1 fruit fly cellular context compared by ENCODE assay signal in genomic region chr2L:14230538-14230937, dm6.
TF ChIP-seq lines count a peak whose summit lies in the region.

No protein-coding gene starts in this region.

TF ChIP-seq in whole organism, embryonic, 481 proteins besides CTCF, POLR2A, EP300 and RAD21 (continued from another document and continues in another):
- TF ChIP-seq CG2199 (GFP tag; IDR thresholded peaks at IDR 0.05; lab: Robert Waterston, UW) (no peak), CG12219 (GFP tag; optimal IDR thresholded peaks at IDR 0.05; lab: Kevin White, UChicago) (no peak), emc (GFP tag; optimal IDR thresholded peaks at IDR 0.05; lab: Kevin White, UChicago) (no peak), CG43689 (GFP tag; IDR thresholded peaks at IDR 0.05; lab: Robert Waterston, UW) (no peak), Fer3 (tag; optimal IDR thresholded peaks at IDR 0.05; lab: Kevin White, UChicago) (no peak), gcm2 (GFP tag; optimal IDR thresholded peaks at IDR 0.05; lab: Kevin White, UChicago) (no peak), CG31441 (GFP tag; IDR thresholded peaks at IDR 0.05; lab: Robert Waterston, UW) (no peak), toy (GFP tag; IDR thresholded peaks at IDR 0.05; lab: Robert Waterston, UW) (no peak), Nf-YA (GFP tag; IDR thresholded peaks at IDR 0.05; lab: Robert Waterston, UW) (no peak), CG33213 (GFP tag; optimal IDR thresholded peaks at IDR 0.05; lab: Kevin White, UChicago) (no peak), org-1 (GFP tag; optimal IDR thresholded peaks at IDR 0.05; lab: Kevin White, UChicago) (no peak), slp2 (GFP tag; optimal IDR thresholded peaks at IDR 0.05; lab: Kevin White, UChicago) (no peak), Asciz (GFP tag; optimal IDR thresholded peaks at IDR 0.05; lab: Kevin White, UChicago) (no peak), CG6854 (GFP tag; optimal IDR thresholded peaks at IDR 0.05; lab: Kevin White, UChicago) (no peak), ken (GFP tag; IDR thresholded peaks at IDR 0.05; lab: Robert Waterston, UW) (no peak), sens-2 (GFP tag; IDR thresholded peaks at IDR 0.05; lab: Robert Waterston, UW) (peak; percentile 35; the same call in 1 of the 2 replicates), Atf3 (GFP tag; optimal IDR thresholded peaks at IDR 0.05; lab: Kevin White, UChicago) (no peak), sug (tag; optimal IDR thresholded peaks at IDR 0.05; lab: Kevin White, UChicago) (peak; percentile 45), ATbp (GFP tag; optimal IDR thresholded peaks at IDR 0.05; lab: Kevin White, UChicago) (no peak), Awh (GFP tag; IDR thresholded peaks at IDR 0.05; lab: Robert Waterston, UW) (no peak), al (GFP tag; IDR thresholded peaks at IDR 0.05; lab: Robert Waterston, UW) (no peak), cas (GFP tag; IDR thresholded peaks at IDR 0.05; lab: Robert Waterston, UW) (no peak), Sin3A (optimal IDR thresholded peaks at IDR 0.05; lab: Kevin White, UChicago) (no peak), CG12104 (GFP tag; optimal IDR thresholded peaks at IDR 0.05; lab: Kevin White, UChicago) (no peak), CG4360 (GFP tag; IDR thresholded peaks at IDR 0.05; lab: Robert Waterston, UW) (no peak), ase (GFP tag; IDR thresholded peaks at IDR 0.05; lab: Robert Waterston, UW) (no peak), CG6272 (GFP tag; IDR thresholded peaks at IDR 0.05; lab: Robert Waterston, UW) (no peak), Oli (tag; optimal IDR thresholded peaks at IDR 0.05; lab: Kevin White, UChicago) (no peak), CG18011 (GFP tag; optimal IDR thresholded peaks at IDR 0.05; lab: Kevin White, UChicago) (no peak), Trl (optimal IDR thresholded peaks at IDR 0.05; lab: Kevin White, UChicago) (no peak), Trl (GFP tag; optimal IDR thresholded peaks at IDR 0.05; lab: Kevin White, UChicago) (no peak), BtbVII (GFP tag; optimal IDR thresholded peaks at IDR 0.05; lab: Kevin White, UChicago) (peak; percentile 68), Dek (tag; optimal IDR thresholded peaks at IDR 0.05; lab: Kevin White, UChicago) (no peak), CG9609 (GFP tag; optimal IDR thresholded peaks at IDR 0.05; lab: Kevin White, UChicago) (no peak), sd (tag; optimal IDR thresholded peaks at IDR 0.05; lab: Kevin White, UChicago) (peak; percentile 79), CG17829 (tag; optimal IDR thresholded peaks at IDR 0.05; lab: Kevin White, UChicago) (no peak), CG13775 (GFP tag; optimal IDR thresholded peaks at IDR 0.05; lab: Kevin White, UChicago) (no peak), usp (GFP tag; optimal IDR thresholded peaks at IDR 0.05; lab: Kevin White, UChicago) (no peak), CG32532 (GFP tag; IDR thresholded peaks at IDR 0.05; lab: Robert Waterston, UW) (no peak), Ssrp (tag; optimal IDR thresholded peaks at IDR 0.05; lab: Kevin White, UChicago) (no peak), Aef1 (GFP tag; IDR thresholded peaks at IDR 0.05; lab: Robert Waterston, UW) (no peak), Hr78 (GFP tag; optimal IDR thresholded peaks at IDR 0.05; lab: Kevin White, UChicago) (no peak), Hmr (GFP tag; optimal IDR thresholded peaks at IDR 0.05; lab: Kevin White, UChicago) (peak; percentile 26), crc (GFP tag; optimal IDR thresholded peaks at IDR 0.05; lab: Kevin White, UChicago) (no peak), repo (GFP tag; optimal IDR thresholded peaks at IDR 0.05; lab: Kevin White, UChicago) (no peak), gsb-n (tag; optimal IDR thresholded peaks at IDR 0.05; lab: Kevin White, UChicago) (peak; percentile 23), tgo (GFP tag; IDR thresholded peaks at IDR 0.05; lab: Robert Waterston, UW) (no peak), nerfin-1 (tag; optimal IDR thresholded peaks at IDR 0.05; lab: Kevin White, UChicago) (no peak), CG34376 (GFP tag; optimal IDR thresholded peaks at IDR 0.05; lab: Kevin White, UChicago) (peak; percentile 41), pfk (GFP tag; optimal IDR thresholded peaks at IDR 0.05; lab: Kevin White, UChicago) (no peak), Hand (GFP tag; optimal IDR thresholded peaks at IDR 0.05; lab: Kevin White, UChicago) (no peak), gcm (GFP tag; optimal IDR thresholded peaks at IDR 0.05; lab: Kevin White, UChicago) (no peak), CG11398 (GFP tag; optimal IDR thresholded peaks at IDR 0.05; lab: Kevin White, UChicago) (no peak), Kr (GFP tag; optimal IDR thresholded peaks at IDR 0.05; lab: Kevin White, UChicago) (peak; percentile 52), onecut (GFP tag; IDR thresholded peaks at IDR 0.05; lab: Robert Waterston, UW) (no peak), CG6689 (GFP tag; IDR thresholded peaks at IDR 0.05; lab: Robert Waterston, UW) (no peak), CG5245 (GFP tag; optimal IDR thresholded peaks at IDR 0.05; lab: Kevin White, UChicago) (no peak), ssp (GFP tag; IDR thresholded peaks at IDR 0.05; lab: Robert Waterston, UW) (no peak), pita (GFP tag; optimal IDR thresholded peaks at IDR 0.05; lab: Kevin White, UChicago) (no peak), CG17568 (GFP tag; optimal IDR thresholded peaks at IDR 0.05; lab: Kevin White, UChicago) (no peak), Sry-δ (GFP tag; optimal IDR thresholded peaks at IDR 0.05; lab: Kevin White, UChicago) (no peak), CG18262 (tag; optimal IDR thresholded peaks at IDR 0.05; lab: Kevin White, UChicago) (peak; percentile 7), Ets97D (GFP tag; optimal IDR thresholded peaks at IDR 0.05; lab: Kevin White, UChicago) (no peak), Spps (tag; optimal IDR thresholded peaks at IDR 0.05; lab: Kevin White, UChicago) (no peak), CG3065 (GFP tag; optimal IDR thresholded peaks at IDR 0.05; lab: Kevin White, UChicago) (no peak), CG11456 (GFP tag; IDR thresholded peaks at IDR 0.05; lab: Robert Waterston, UW) (no peak), cg (GFP tag; optimal IDR thresholded peaks at IDR 0.05; lab: Kevin White, UChicago) (no peak), maf-S (GFP tag; optimal IDR thresholded peaks at IDR 0.05; lab: Kevin White, UChicago) (no peak), esg (GFP tag; conservative IDR thresholded peaks at IDR 0.05; lab: Robert Waterston, UW) (no peak), CG6654 (GFP tag; optimal IDR thresholded peaks at IDR 0.05; lab: Kevin White, UChicago) (no peak), knrl (GFP tag; IDR thresholded peaks at IDR 0.05; lab: Robert Waterston, UW; ENCODE audit: partially characterized antibody) (no peak), D19B (GFP tag; optimal IDR thresholded peaks at IDR 0.05; lab: Kevin White, UChicago) (no peak), gro (GFP tag; optimal IDR thresholded peaks at IDR 0.05; lab: Kevin White, UChicago) (no peak), dm (GFP tag; optimal IDR thresholded peaks at IDR 0.05; lab: Kevin White, UChicago) (no peak), cad (GFP tag; optimal IDR thresholded peaks at IDR 0.05; lab: Kevin White, UChicago) (no peak), CG10209 (GFP tag; optimal IDR thresholded peaks at IDR 0.05; lab: Kevin White, UChicago) (no peak), Max (GFP tag; optimal IDR thresholded peaks at IDR 0.05; lab: Kevin White, UChicago) (no peak), CG15696 (tag; optimal IDR thresholded peaks at IDR 0.05; lab: Kevin White, UChicago) (peak; percentile 16), nau (GFP tag; optimal IDR thresholded peaks at IDR 0.05; lab: Kevin White, UChicago) (no peak), zf30C (GFP tag; optimal IDR thresholded peaks at IDR 0.05; lab: Kevin White, UChicago) (no peak), lola (GFP tag; optimal IDR thresholded peaks at IDR 0.05; lab: Kevin White, UChicago) (no peak), CG13287 (GFP tag; IDR thresholded peaks at IDR 0.05; lab: Robert Waterston, UW; ENCODE audit: partially characterized antibody) (no peak), CG7786 (GFP tag; optimal IDR thresholded peaks at IDR 0.05; lab: Kevin White, UChicago) (no peak), zen (tag; optimal IDR thresholded peaks at IDR 0.05; lab: Kevin White, UChicago) (no peak), D19A (tag; optimal IDR thresholded peaks at IDR 0.05; lab: Kevin White, UChicago) (peak; percentile 9), vvl (GFP tag; IDR thresholded peaks at IDR 0.05; lab: Robert Waterston, UW) (no peak), da (GFP tag; optimal IDR thresholded peaks at IDR 0.05; lab: Kevin White, UChicago) (no peak), mam (GFP tag; optimal IDR thresholded peaks at IDR 0.05; lab: Kevin White, UChicago) (no peak), Antp (GFP tag; optimal IDR thresholded peaks at IDR 0.05; lab: Kevin White, UChicago) (no peak), CG9876 (GFP tag; optimal IDR thresholded peaks at IDR 0.05; lab: Kevin White, UChicago) (no peak), CG4617 (GFP tag; optimal IDR thresholded peaks at IDR 0.05; lab: Kevin White, UChicago; ENCODE audit: borderline replicate concordance) (no peak), H2.0 (GFP tag; IDR thresholded peaks at IDR 0.05; lab: Robert Waterston, UW) (no peak), twi (tag; optimal IDR thresholded peaks at IDR 0.05; lab: Kevin White, UChicago) (peak; percentile 77), CG14965 (GFP tag; optimal IDR thresholded peaks at IDR 0.05; lab: Kevin White, UChicago; ENCODE audit: borderline replicate concordance) (no peak), mirr (GFP tag; optimal IDR thresholded peaks at IDR 0.05; lab: Kevin White, UChicago) (peak; percentile 46), Chrac-16 (GFP tag; optimal IDR thresholded peaks at IDR 0.05; lab: Kevin White, UChicago) (no peak), CG17359 (tag; optimal IDR thresholded peaks at IDR 0.05; lab: Kevin White, UChicago) (no peak), rib (GFP tag; IDR thresholded peaks at IDR 0.05; lab: Robert Waterston, UW) (no peak), disco-r (GFP tag; optimal IDR thresholded peaks at IDR 0.05; lab: Kevin White, UChicago) (no peak), lab (GFP tag; optimal IDR thresholded peaks at IDR 0.05; lab: Kevin White, UChicago) (peak; percentile 12), Dad (GFP tag; optimal IDR thresholded peaks at IDR 0.05; lab: Kevin White, UChicago) (no peak), zfh1 (GFP tag; IDR thresholded peaks at IDR 0.05; lab: Robert Waterston, UW) (no peak), Rx (GFP tag; IDR thresholded peaks at IDR 0.05; lab: Robert Waterston, UW) (no peak), pros (GFP tag; optimal IDR thresholded peaks at IDR 0.05; lab: Kevin White, UChicago) (no peak), Hmx (GFP tag; optimal IDR thresholded peaks at IDR 0.05; lab: Kevin White, UChicago) (no peak), CG1233 (GFP tag; optimal IDR thresholded peaks at IDR 0.05; lab: Kevin White, UChicago) (no peak), HHEX (GFP tag; optimal IDR thresholded peaks at IDR 0.05; lab: Kevin White, UChicago) (peak; percentile 5), ro (GFP tag; IDR thresholded peaks at IDR 0.05; lab: Robert Waterston, UW) (no peak), CG2678 (tag; optimal IDR thresholded peaks at IDR 0.05; lab: Kevin White, UChicago) (peak; percentile 3), cwo (GFP tag; optimal IDR thresholded peaks at IDR 0.05; lab: Kevin White, UChicago) (no peak), bab2 (GFP tag; optimal IDR thresholded peaks at IDR 0.05; lab: Kevin White, UChicago) (no peak), phol (tag; optimal IDR thresholded peaks at IDR 0.05; lab: Kevin White, UChicago) (no peak), CG7372 (GFP tag; IDR thresholded peaks at IDR 0.05; lab: Robert Waterston, UW) (no peak), oc (tag; optimal IDR thresholded peaks at IDR 0.05; lab: Kevin White, UChicago) (no peak), CG7987 (GFP tag; optimal IDR thresholded peaks at IDR 0.05; lab: Kevin White, UChicago) (peak; percentile 2), Poxn (GFP tag; IDR thresholded peaks at IDR 0.05; lab: Robert Waterston, UW) (no peak), tup (GFP tag; optimal IDR thresholded peaks at IDR 0.05; lab: Kevin White, UChicago) (no peak), Atf-2 (GFP tag; optimal IDR thresholded peaks at IDR 0.05; lab: Kevin White, UChicago) (no peak), zfh2 (GFP tag; optimal IDR thresholded peaks at IDR 0.05; lab: Kevin White, UChicago) (no peak), HmgZ (tag; optimal IDR thresholded peaks at IDR 0.05; lab: Kevin White, UChicago) (no peak), Lim3 (GFP tag; IDR thresholded peaks at IDR 0.05; lab: Robert Waterston, UW) (no peak), Hr3 (GFP tag; optimal IDR thresholded peaks at IDR 0.05; lab: Kevin White, UChicago) (no peak), CG32767 (GFP tag; IDR thresholded peaks at IDR 0.05; lab: Robert Waterston, UW) (no peak), HLH3B (GFP tag; IDR thresholded peaks at IDR 0.05; lab: Robert Waterston, UW) (no peak), NK7.1 (GFP tag; optimal IDR thresholded peaks at IDR 0.05; lab: Kevin White, UChicago) (no peak), Elba2 (GFP tag; optimal IDR thresholded peaks at IDR 0.05; lab: Kevin White, UChicago) (no peak), Lhr (GFP tag; optimal IDR thresholded peaks at IDR 0.05; lab: Kevin White, UChicago) (no peak), CG12659 (GFP tag; optimal IDR thresholded peaks at IDR 0.05; lab: Kevin White, UChicago) (no peak), CG16863 (GFP tag; optimal IDR thresholded peaks at IDR 0.05; lab: Kevin White, UChicago) (no peak), hkb (optimal IDR thresholded peaks at IDR 0.05; lab: Kevin White, UChicago) (no peak), hkb (GFP tag; IDR thresholded peaks at IDR 0.05; lab: Robert Waterston, UW) (no peak), CG12391 (tag; optimal IDR thresholded peaks at IDR 0.05; lab: Kevin White, UChicago) (no peak), fd64A (GFP tag; optimal IDR thresholded peaks at IDR 0.05; lab: Kevin White, UChicago) (no peak), CG11723 (GFP tag; optimal IDR thresholded peaks at IDR 0.05; lab: Kevin White, UChicago) (no peak), kah (GFP tag; optimal IDR thresholded peaks at IDR 0.05; lab: Kevin White, UChicago) (no peak), bbx (GFP tag; IDR thresholded peaks at IDR 0.05; lab: Robert Waterston, UW; ENCODE audit: partially characterized antibody) (no peak), Dbx (GFP tag; IDR thresholded peaks at IDR 0.05; lab: Robert Waterston, UW) (no peak), CG10147 (GFP tag; optimal IDR thresholded peaks at IDR 0.05; lab: Kevin White, UChicago) (no peak), wek (GFP tag; optimal IDR thresholded peaks at IDR 0.05; lab: Kevin White, UChicago) (peak; percentile 7), stwl (tag; optimal IDR thresholded peaks at IDR 0.05; lab: Kevin White, UChicago) (no peak), CG34422 (GFP tag; IDR thresholded peaks at IDR 0.05; lab: Robert Waterston, UW) (no peak), gt (GFP tag; IDR thresholded peaks at IDR 0.05; lab: Robert Waterston, UW) (no peak), Dp (GFP tag; optimal IDR thresholded peaks at IDR 0.05; lab: Kevin White, UChicago) (no peak)
